In the genomic region with DNA sequence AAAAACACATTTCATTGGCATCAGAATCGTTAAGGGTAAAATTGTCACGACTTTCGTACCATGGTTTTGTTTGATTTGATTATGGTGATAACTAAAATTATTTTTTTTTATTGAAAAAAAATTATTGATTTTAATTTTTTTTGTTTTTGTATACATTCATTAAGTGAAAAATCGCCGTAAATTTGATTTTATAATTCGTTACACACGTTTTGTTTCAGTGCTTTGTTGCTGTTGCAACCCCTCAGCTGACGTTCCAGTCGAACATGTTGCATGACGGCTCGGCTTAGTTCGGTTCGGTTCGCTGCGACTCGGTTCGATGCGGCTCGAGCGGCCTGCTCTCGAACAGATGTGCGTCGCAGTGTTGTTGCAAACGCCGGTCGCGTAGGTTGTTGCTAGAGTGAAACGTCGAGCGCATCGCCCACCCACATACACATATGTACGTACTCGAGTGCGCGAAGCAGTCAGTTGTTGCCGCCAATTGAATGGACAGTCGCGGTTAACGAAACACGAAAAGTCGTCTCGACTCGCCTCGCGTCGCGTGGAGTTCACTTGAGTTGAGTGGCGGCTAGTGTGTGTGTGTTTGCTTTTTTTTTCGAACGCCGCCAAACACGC, we compare ENCODE assay signal across 1 fruit fly cellular context.
A peak's percentile ranks its signal among the peaks of the same experiment; 100 is the strongest.
TF ChIP-seq lines count a peak whose summit lies in the region.

Gene kek5, plus strand, starts transcription at position 352 of the 612 bp plus-strand sequence.

TF ChIP-seq in whole organism, embryonic, 481 proteins besides CTCF, POLR2A, EP300 and RAD21 (continued from another document and continues in another):
- peak; percentile 54; the same call in 1 of the 3 replicates for TF ChIP-seq CG34422 (GFP tag; IDR thresholded peaks at IDR 0.05; lab: Robert Waterston, UW)
- TF ChIP-seq ab (GFP tag; optimal IDR thresholded peaks at IDR 0.05; lab: Kevin White, UChicago) = no peak
- no peak for TF ChIP-seq Atf-2 (GFP tag; optimal IDR thresholded peaks at IDR 0.05; lab: Kevin White, UChicago)
- TF ChIP-seq CG11085 (GFP tag; IDR thresholded peaks at IDR 0.05; lab: Robert Waterston, UW) = no peak
- peak; percentile 30 for TF ChIP-seq CG2120 (GFP tag; optimal IDR thresholded peaks at IDR 0.05; lab: Kevin White, UChicago)
- no peak for TF ChIP-seq tio (GFP tag; optimal IDR thresholded peaks at IDR 0.05; lab: Kevin White, UChicago)
- TF ChIP-seq lola (GFP tag; optimal IDR thresholded peaks at IDR 0.05; lab: Kevin White, UChicago) = peak in 1 of 3 experiments; percentile 21
- TF ChIP-seq lbe (GFP tag; optimal IDR thresholded peaks at IDR 0.05; lab: Kevin White, UChicago) = peak; percentile 10
- TF ChIP-seq seq (GFP tag; IDR thresholded peaks at IDR 0.05; lab: Robert Waterston, UW) = no peak
- TF ChIP-seq Fer3 (tag; optimal IDR thresholded peaks at IDR 0.05; lab: Kevin White, UChicago) = no peak
- peak; percentile 61 for TF ChIP-seq unpg (GFP tag; optimal IDR thresholded peaks at IDR 0.05; lab: Kevin White, UChicago)
- peak; percentile 5 to 50 for TF ChIP-seq bsh (GFP tag; optimal IDR thresholded peaks at IDR 0.05; lab: Kevin White, UChicago)
- TF ChIP-seq fd3F (GFP tag; optimal IDR thresholded peaks at IDR 0.05; lab: Kevin White, UChicago) = no peak
- TF ChIP-seq nerfin-1 (tag; optimal IDR thresholded peaks at IDR 0.05; lab: Kevin White, UChicago) = no peak
- TF ChIP-seq tll (GFP tag; optimal IDR thresholded peaks at IDR 0.05; lab: Kevin White, UChicago) = no peak
- TF ChIP-seq CG11504 (tag; optimal IDR thresholded peaks at IDR 0.05; lab: Kevin White, UChicago) = peak; percentile 46
- peak; percentile 76 for TF ChIP-seq CG15073 (GFP tag; optimal IDR thresholded peaks at IDR 0.05; lab: Kevin White, UChicago)
- peak; percentile 37 for TF ChIP-seq dmrt11E (tag; optimal IDR thresholded peaks at IDR 0.05; lab: Kevin White, UChicago)
- TF ChIP-seq CG17359 (tag; optimal IDR thresholded peaks at IDR 0.05; lab: Kevin White, UChicago) = peak; percentile 17
- peak; percentile 98 for TF ChIP-seq Jarid2 (GFP tag; optimal IDR thresholded peaks at IDR 0.05; lab: Kevin White, UChicago)
- TF ChIP-seq CG15269 (tag; optimal IDR thresholded peaks at IDR 0.05; lab: Kevin White, UChicago) = peak; percentile 49
- peak; percentile 55 for TF ChIP-seq CG10543 (GFP tag; optimal IDR thresholded peaks at IDR 0.05; lab: Kevin White, UChicago)
- TF ChIP-seq Blimp-1 (GFP tag; optimal IDR thresholded peaks at IDR 0.05; lab: Kevin White, UChicago) = peak; percentile 38
- TF ChIP-seq stwl (tag; optimal IDR thresholded peaks at IDR 0.05; lab: Kevin White, UChicago) = peak; percentile 1
- peak; percentile 50; the same call in 1 of the 3 replicates for TF ChIP-seq dysf (GFP tag; IDR thresholded peaks at IDR 0.05; lab: Robert Waterston, UW)
- TF ChIP-seq Sox102F (GFP tag; optimal IDR thresholded peaks at IDR 0.05; lab: Kevin White, UChicago) = peak; percentile 25
- TF ChIP-seq CG7556 (GFP tag; optimal IDR thresholded peaks at IDR 0.05; lab: Kevin White, UChicago) = peak; percentile 26
- TF ChIP-seq CG31441 (GFP tag; IDR thresholded peaks at IDR 0.05; lab: Robert Waterston, UW) = 0 out of 2 replicates have a peak, but pooled peaks have one; percentile 33
- TF ChIP-seq CG18599 (GFP tag; optimal IDR thresholded peaks at IDR 0.05; lab: Kevin White, UChicago) = peak; percentile 73
- TF ChIP-seq CG8359 (GFP tag; optimal IDR thresholded peaks at IDR 0.05; lab: Kevin White, UChicago; ENCODE audit: borderline replicate concordance) = no peak
- no peak for TF ChIP-seq B-H1 (GFP tag; IDR thresholded peaks at IDR 0.05; lab: Robert Waterston, UW)
- no peak for TF ChIP-seq prd (optimal IDR thresholded peaks at IDR 0.05; lab: Kevin White, UChicago)
- TF ChIP-seq prd (GFP tag; IDR thresholded peaks at IDR 0.05; lab: Robert Waterston, UW) = no peak
- peak; percentile 55 for TF ChIP-seq CG18262 (tag; optimal IDR thresholded peaks at IDR 0.05; lab: Kevin White, UChicago)
- TF ChIP-seq phol (tag; optimal IDR thresholded peaks at IDR 0.05; lab: Kevin White, UChicago) = peak; percentile 54
- no peak for TF ChIP-seq CG10431 (GFP tag; optimal IDR thresholded peaks at IDR 0.05; lab: Kevin White, UChicago)
- TF ChIP-seq ase (GFP tag; IDR thresholded peaks at IDR 0.05; lab: Robert Waterston, UW) = no peak
- TF ChIP-seq Asciz (GFP tag; optimal IDR thresholded peaks at IDR 0.05; lab: Kevin White, UChicago) = no peak
- no peak for TF ChIP-seq CG1832 (GFP tag; optimal IDR thresholded peaks at IDR 0.05; lab: Kevin White, UChicago)
- TF ChIP-seq CG18619 (GFP tag; optimal IDR thresholded peaks at IDR 0.05; lab: Kevin White, UChicago) = peak; percentile 17
- TF ChIP-seq CG5180 (GFP tag; optimal IDR thresholded peaks at IDR 0.05; lab: Kevin White, UChicago) = peak; percentile 100
- no peak for TF ChIP-seq YL-1 (GFP tag; optimal IDR thresholded peaks at IDR 0.05; lab: Kevin White, UChicago)
- TF ChIP-seq CG12391 (tag; optimal IDR thresholded peaks at IDR 0.05; lab: Kevin White, UChicago) = peak; percentile 51
- TF ChIP-seq z (GFP tag; IDR thresholded peaks at IDR 0.05; lab: Robert Waterston, UW) = peak; percentile 74; the same call in 2 of the 3 replicates
- TF ChIP-seq Drgx (GFP tag; IDR thresholded peaks at IDR 0.05; lab: Robert Waterston, UW) = peak; percentile 58
- TF ChIP-seq CG3281 (GFP tag; optimal IDR thresholded peaks at IDR 0.05; lab: Kevin White, UChicago) = peak; percentile 20
- TF ChIP-seq Sry-δ (GFP tag; optimal IDR thresholded peaks at IDR 0.05; lab: Kevin White, UChicago) = no peak
- peak; percentile 34 for TF ChIP-seq CG9727 (GFP tag; optimal IDR thresholded peaks at IDR 0.05; lab: Kevin White, UChicago)
- no peak for TF ChIP-seq CG33557 (GFP tag; optimal IDR thresholded peaks at IDR 0.05; lab: Kevin White, UChicago)
- no peak for TF ChIP-seq Aef1 (GFP tag; IDR thresholded peaks at IDR 0.05; lab: Robert Waterston, UW)
- peak; percentile 29 for TF ChIP-seq CG15011 (GFP tag; optimal IDR thresholded peaks at IDR 0.05; lab: Kevin White, UChicago)
- TF ChIP-seq cas (GFP tag; IDR thresholded peaks at IDR 0.05; lab: Robert Waterston, UW) = no peak
- TF ChIP-seq CG18476 (GFP tag; optimal IDR thresholded peaks at IDR 0.05; lab: Kevin White, UChicago) = peak; percentile 21
- no peak for TF ChIP-seq Stat92E (GFP tag; optimal IDR thresholded peaks at IDR 0.05; lab: Kevin White, UChicago)
- TF ChIP-seq pan (optimal IDR thresholded peaks at IDR 0.05; lab: Kevin White, UChicago) = no peak
- peak in 1 of 2 experiments; percentile 57 for TF ChIP-seq pan (GFP tag; optimal IDR thresholded peaks at IDR 0.05 in 1 of 2, IDR thresholded peaks at IDR 0.05 in 1 of 2)
- TF ChIP-seq CG18764 (GFP tag; optimal IDR thresholded peaks at IDR 0.05; lab: Kevin White, UChicago) = no peak
- TF ChIP-seq CG10979 (tag; optimal IDR thresholded peaks at IDR 0.05; lab: Kevin White, UChicago) = peak; percentile 48
- peak; percentile 63 for TF ChIP-seq Meics (GFP tag; optimal IDR thresholded peaks at IDR 0.05; lab: Kevin White, UChicago)
- TF ChIP-seq gcm (GFP tag; optimal IDR thresholded peaks at IDR 0.05; lab: Kevin White, UChicago) = peak; percentile 30
- TF ChIP-seq Xbp1 (GFP tag; optimal IDR thresholded peaks at IDR 0.05; lab: Kevin White, UChicago) = peak; percentile 33
- no peak for TF ChIP-seq Max (GFP tag; optimal IDR thresholded peaks at IDR 0.05; lab: Kevin White, UChicago)
- no peak for TF ChIP-seq her (GFP tag; optimal IDR thresholded peaks at IDR 0.05; lab: Kevin White, UChicago)
- peak; percentile 52 for TF ChIP-seq CG10267 (tag; optimal IDR thresholded peaks at IDR 0.05; lab: Kevin White, UChicago)
- TF ChIP-seq CG31388 (GFP tag; optimal IDR thresholded peaks at IDR 0.05; lab: Kevin White, UChicago) = no peak
- TF ChIP-seq HmgZ (tag; optimal IDR thresholded peaks at IDR 0.05; lab: Kevin White, UChicago) = peak; percentile 31
- no peak for TF ChIP-seq CG18011 (GFP tag; optimal IDR thresholded peaks at IDR 0.05; lab: Kevin White, UChicago)
- no peak for TF ChIP-seq CG8281 (tag; optimal IDR thresholded peaks at IDR 0.05; lab: Kevin White, UChicago)
- TF ChIP-seq pfk (GFP tag; optimal IDR thresholded peaks at IDR 0.05; lab: Kevin White, UChicago) = no peak
- TF ChIP-seq sqz (GFP tag; optimal IDR thresholded peaks at IDR 0.05; lab: Kevin White, UChicago) = no peak
- TF ChIP-seq CG33213 (GFP tag; optimal IDR thresholded peaks at IDR 0.05; lab: Kevin White, UChicago) = no peak
- TF ChIP-seq bigmax (GFP tag; optimal IDR thresholded peaks at IDR 0.05; lab: Kevin White, UChicago) = no peak
- TF ChIP-seq CG1603 (tag; optimal IDR thresholded peaks at IDR 0.05; lab: Kevin White, UChicago) = peak; percentile 4
- TF ChIP-seq Hr51 (GFP tag; optimal IDR thresholded peaks at IDR 0.05; lab: Kevin White, UChicago) = peak in 1 of 2 experiments; percentile 38
- TF ChIP-seq lab (GFP tag; optimal IDR thresholded peaks at IDR 0.05; lab: Kevin White, UChicago) = peak; percentile 30
- TF ChIP-seq Dfd (GFP tag; optimal IDR thresholded peaks at IDR 0.05; lab: Kevin White, UChicago) = no peak
- peak in 1 of 2 experiments; percentile 16 for TF ChIP-seq dpn (GFP tag; optimal IDR thresholded peaks at IDR 0.05; lab: Kevin White, UChicago)
- TF ChIP-seq CG6254 (GFP tag; optimal IDR thresholded peaks at IDR 0.05; lab: Kevin White, UChicago) = peak; percentile 39
- no peak for TF ChIP-seq chif (GFP tag; optimal IDR thresholded peaks at IDR 0.05; lab: Kevin White, UChicago)
- TF ChIP-seq tin (GFP tag; optimal IDR thresholded peaks at IDR 0.05; lab: Kevin White, UChicago) = no peak
- peak; percentile 41; the same call in 1 of the 2 replicates for TF ChIP-seq CG6689 (GFP tag; IDR thresholded peaks at IDR 0.05; lab: Robert Waterston, UW)
- TF ChIP-seq CG6813 (GFP tag; optimal IDR thresholded peaks at IDR 0.05; lab: Kevin White, UChicago) = peak; percentile 18
- no peak for TF ChIP-seq CG11723 (GFP tag; optimal IDR thresholded peaks at IDR 0.05; lab: Kevin White, UChicago)
- TF ChIP-seq inv (GFP tag; IDR thresholded peaks at IDR 0.05; lab: Robert Waterston, UW; ENCODE audit: partially characterized antibody) = no peak
- no peak for TF ChIP-seq pum (GFP tag; optimal IDR thresholded peaks at IDR 0.05; lab: Kevin White, UChicago)
- TF ChIP-seq chm (GFP tag; IDR thresholded peaks at IDR 0.05; lab: Robert Waterston, UW) = no peak
- 0 out of 3 replicates have a peak, but pooled peaks have one; percentile 38 for TF ChIP-seq gce (GFP tag; IDR thresholded peaks at IDR 0.05; lab: Robert Waterston, UW)
- peak; percentile 12 for TF ChIP-seq bcd (GFP tag; optimal IDR thresholded peaks at IDR 0.05; lab: Kevin White, UChicago)
- TF ChIP-seq bbx (GFP tag; IDR thresholded peaks at IDR 0.05; lab: Robert Waterston, UW; ENCODE audit: partially characterized antibody) = peak; percentile 56
- peak; percentile 50 for TF ChIP-seq HmgD (GFP tag; optimal IDR thresholded peaks at IDR 0.05; lab: Kevin White, UChicago)
- TF ChIP-seq CG30431 (GFP tag; optimal IDR thresholded peaks at IDR 0.05; lab: Kevin White, UChicago) = no peak
- peak; percentile 28 for TF ChIP-seq Sox100B (GFP tag; optimal IDR thresholded peaks at IDR 0.05; lab: Kevin White, UChicago)
- TF ChIP-seq CG6654 (GFP tag; optimal IDR thresholded peaks at IDR 0.05; lab: Kevin White, UChicago) = no peak
- peak; percentile 3 for TF ChIP-seq fd96Cb (tag; optimal IDR thresholded peaks at IDR 0.05; lab: Kevin White, UChicago)
- TF ChIP-seq CG7271 (tag; optimal IDR thresholded peaks at IDR 0.05; lab: Kevin White, UChicago) = peak; percentile 23
- peak; percentile 36 for TF ChIP-seq CG1602 (GFP tag; optimal IDR thresholded peaks at IDR 0.05; lab: Kevin White, UChicago)
- no peak for TF ChIP-seq dan (GFP tag; IDR thresholded peaks at IDR 0.05; lab: Robert Waterston, UW)
- peak; percentile 12 for TF ChIP-seq nmo (GFP tag; optimal IDR thresholded peaks at IDR 0.05; lab: Kevin White, UChicago)
- TF ChIP-seq Doc3 (GFP tag; IDR thresholded peaks at IDR 0.05; lab: Robert Waterston, UW; ENCODE audit: partially characterized antibody) = no peak
- no peak for TF ChIP-seq ssp (GFP tag; IDR thresholded peaks at IDR 0.05; lab: Robert Waterston, UW)
- TF ChIP-seq CG13624 (GFP tag; optimal IDR thresholded peaks at IDR 0.05; lab: Kevin White, UChicago) = no peak
- TF ChIP-seq toy (GFP tag; IDR thresholded peaks at IDR 0.05; lab: Robert Waterston, UW) = no peak
- TF ChIP-seq esg (GFP tag; conservative IDR thresholded peaks at IDR 0.05; lab: Robert Waterston, UW) = no peak
- peak; percentile 50 for TF ChIP-seq CG2712 (tag; optimal IDR thresholded peaks at IDR 0.05; lab: Kevin White, UChicago)
- no peak for TF ChIP-seq maf-S (GFP tag; optimal IDR thresholded peaks at IDR 0.05; lab: Kevin White, UChicago)
- TF ChIP-seq Opbp (GFP tag; IDR thresholded peaks at IDR 0.05; lab: Robert Waterston, UW; ENCODE audit: partially characterized antibody) = peak; percentile 68; the same call in 1 of the 3 replicates
- no peak; the same call in 1 of the 2 replicates for TF ChIP-seq CG4360 (GFP tag; IDR thresholded peaks at IDR 0.05; lab: Robert Waterston, UW)
- peak; percentile 89 for TF ChIP-seq zf30C (GFP tag; optimal IDR thresholded peaks at IDR 0.05; lab: Kevin White, UChicago)
- peak; percentile 60 for TF ChIP-seq PHDP (tag; optimal IDR thresholded peaks at IDR 0.05; lab: Kevin White, UChicago)
- no peak for TF ChIP-seq CG6765 (GFP tag; optimal IDR thresholded peaks at IDR 0.05; lab: Kevin White, UChicago)
- peak; percentile 85; the same call in 2 of the 3 replicates for TF ChIP-seq CG6175 (GFP tag; IDR thresholded peaks at IDR 0.05; lab: Robert Waterston, UW)
- peak; percentile 38 for TF ChIP-seq HLHmδ (GFP tag; optimal IDR thresholded peaks at IDR 0.05; lab: Kevin White, UChicago)
- TF ChIP-seq CG13424 (tag; optimal IDR thresholded peaks at IDR 0.05; lab: Kevin White, UChicago) = peak; percentile 16
- no peak for TF ChIP-seq CG30020 (tag; optimal IDR thresholded peaks at IDR 0.05; lab: Kevin White, UChicago)
- TF ChIP-seq row (GFP tag; IDR thresholded peaks at IDR 0.05; lab: Robert Waterston, UW) = peak; percentile 49; the same call in 1 of the 3 replicates
- no peak for TF ChIP-seq pita (GFP tag; optimal IDR thresholded peaks at IDR 0.05; lab: Kevin White, UChicago)
- TF ChIP-seq CG3163 (GFP tag; optimal IDR thresholded peaks at IDR 0.05; lab: Kevin White, UChicago) = peak; percentile 9
- peak; percentile 70; the same call in 1 of the 3 replicates for TF ChIP-seq ci (GFP tag; IDR thresholded peaks at IDR 0.05; lab: Robert Waterston, UW)
- TF ChIP-seq gem (tag; optimal IDR thresholded peaks at IDR 0.05; lab: Kevin White, UChicago) = peak; percentile 69
- no peak for TF ChIP-seq wek (GFP tag; optimal IDR thresholded peaks at IDR 0.05; lab: Kevin White, UChicago)
- peak; percentile 14 for TF ChIP-seq CG10209 (GFP tag; optimal IDR thresholded peaks at IDR 0.05; lab: Kevin White, UChicago)
- TF ChIP-seq Atf6 (GFP tag; IDR thresholded peaks at IDR 0.05; lab: Robert Waterston, UW) = 0 out of 2 replicates have a peak, but pooled peaks have one; percentile 32
- no peak for TF ChIP-seq Trl (optimal IDR thresholded peaks at IDR 0.05; lab: Kevin White, UChicago)
- no peak for TF ChIP-seq Trl (GFP tag; optimal IDR thresholded peaks at IDR 0.05; lab: Kevin White, UChicago)
